Worm (Caenorhabditis elegans): Measurements from ENCODE around the gene nhr-133.
"Not testable (repeated sequence)": the region's sequence is repeated elsewhere in the genome, so short reads cannot be mapped to it uniquely, and the experiment has no call there.

Gene nhr-133

ce11 chrV:2211936-2212335 is at the start of gene nhr-133:
Gene nhr-133, minus strand, starts transcription at chrV:2212118.
- TF ChIP-seq unc-62 (GFP tag; optimal IDR thresholded peaks at IDR 0.05) = no peak

- no peak for TF ChIP-seq unc-62 (GFP tag; optimal IDR thresholded peaks at IDR 0.05)
These were observed 48.7 kb upstream of the nhr-133 start, which contains the start of gene F41B5.12 for ce11 chrV:2260660-2261059. Gene F41B5.12, plus strand, starts transcription at chrV:2260960.

- TF ChIP-seq unc-62 (GFP tag; optimal IDR thresholded peaks at IDR 0.05) = no peak
These were observed 47.8 kb upstream of the nhr-133 start, which contains the start of gene nhr-182 for ce11 chrV:2259750-2260149. Gene nhr-182, minus strand, starts transcription at chrV:2259927.

- TF ChIP-seq unc-62 (GFP tag; optimal IDR thresholded peaks at IDR 0.05) = not testable (repeated sequence)
These were observed 43.3 kb upstream of the nhr-133 start, which contains the start of gene F41B5.1 for ce11 chrV:2255191-2255590. Gene F41B5.1, plus strand, starts transcription at chrV:2255533.

- no peak for TF ChIP-seq unc-62 (GFP tag; optimal IDR thresholded peaks at IDR 0.05)
These were observed 42.7 kb upstream of the nhr-133 start, which contains the start of gene str-253 for ce11 chrV:2254553-2255124. Gene str-253, minus strand, starts transcription at chrV:2254603.

- no peak for TF ChIP-seq unc-62 (GFP tag; optimal IDR thresholded peaks at IDR 0.05)
These were observed 39.9 kb upstream of the nhr-133 start for ce11 chrV:2251774-2252173.

ce11 chrV:2250126-2250590 is 38.2 kb upstream of the nhr-133 start, which contains the start of gene cyp-33C7:
Gene cyp-33C7, plus strand, starts transcription at chrV:2250540.
- TF ChIP-seq unc-62 (GFP tag; optimal IDR thresholded peaks at IDR 0.05) = no peak

ce11 chrV:2249310-2249709 is 37.4 kb upstream of the nhr-133 start, which contains the start of gene cyp-33C6:
Gene cyp-33C6, minus strand, starts transcription at chrV:2249410.
- TF ChIP-seq unc-62 (GFP tag; optimal IDR thresholded peaks at IDR 0.05) = no peak

ce11 chrV:2244751-2245150 is 32.8 kb upstream of the nhr-133 start, which contains the start of gene cyp-33C5:
Gene cyp-33C5, plus strand, starts transcription at chrV:2245004.
- no peak for TF ChIP-seq unc-62 (GFP tag; optimal IDR thresholded peaks at IDR 0.05)

- no peak for TF ChIP-seq unc-62 (GFP tag; optimal IDR thresholded peaks at IDR 0.05)
These were observed 30.7 kb upstream of the nhr-133 start, which contains the start of gene cyp-33C3 for ce11 chrV:2242630-2243029. Gene cyp-33C3, plus strand, starts transcription at chrV:2242778.

- TF ChIP-seq unc-62 (GFP tag; optimal IDR thresholded peaks at IDR 0.05) = no peak
These were observed 26.1 kb upstream of the nhr-133 start for ce11 chrV:2238012-2238411.

ce11 chrV:2235848-2236247 is 23.9 kb upstream of the nhr-133 start, which contains the start of gene cyp-33C4:
Gene cyp-33C4, plus strand, starts transcription at chrV:2236140.
- no peak for TF ChIP-seq unc-62 (GFP tag; optimal IDR thresholded peaks at IDR 0.05)

- no peak for TF ChIP-seq unc-62 (GFP tag; optimal IDR thresholded peaks at IDR 0.05)
These were observed 21.3 kb upstream of the nhr-133 start, which contains the start of gene nhr-96 for ce11 chrV:2233177-2233576. Gene nhr-96, plus strand, starts transcription at chrV:2233477.

- TF ChIP-seq unc-62 (GFP tag; optimal IDR thresholded peaks at IDR 0.05) = no peak
These were observed 19.0 kb upstream of the nhr-133 start, which contains the start of gene nhr-134 for ce11 chrV:2230912-2231311. Gene nhr-134, plus strand, starts transcription at chrV:2231223.

ce11 chrV:2228781-2229180 is 16.9 kb upstream of the nhr-133 start, which contains the start of gene nhr-126:
Gene nhr-126, plus strand, starts transcription at chrV:2229081.
- TF ChIP-seq unc-62 (GFP tag; optimal IDR thresholded peaks at IDR 0.05) = no peak

- no peak for TF ChIP-seq unc-62 (GFP tag; optimal IDR thresholded peaks at IDR 0.05)
These were observed 15.0 kb upstream of the nhr-133 start, which contains the start of gene nhr-18 for ce11 chrV:2226903-2227302. Gene nhr-18, plus strand, starts transcription at chrV:2227203.

- TF ChIP-seq unc-62 (GFP tag; optimal IDR thresholded peaks at IDR 0.05) = no peak
These were observed 13.2 kb upstream of the nhr-133 start, which contains the start of gene nhr-103 for ce11 chrV:2225130-2225529. Gene nhr-103, plus strand, starts transcription at chrV:2225430.

All from whole organism, dauer.